Worm (Caenorhabditis elegans): Measurements from ENCODE around the gene Y32G9A.3.
A peak's percentile ranks its signal among the peaks of the same experiment; 100 is the strongest.

Gene Y32G9A.3

DNA sequence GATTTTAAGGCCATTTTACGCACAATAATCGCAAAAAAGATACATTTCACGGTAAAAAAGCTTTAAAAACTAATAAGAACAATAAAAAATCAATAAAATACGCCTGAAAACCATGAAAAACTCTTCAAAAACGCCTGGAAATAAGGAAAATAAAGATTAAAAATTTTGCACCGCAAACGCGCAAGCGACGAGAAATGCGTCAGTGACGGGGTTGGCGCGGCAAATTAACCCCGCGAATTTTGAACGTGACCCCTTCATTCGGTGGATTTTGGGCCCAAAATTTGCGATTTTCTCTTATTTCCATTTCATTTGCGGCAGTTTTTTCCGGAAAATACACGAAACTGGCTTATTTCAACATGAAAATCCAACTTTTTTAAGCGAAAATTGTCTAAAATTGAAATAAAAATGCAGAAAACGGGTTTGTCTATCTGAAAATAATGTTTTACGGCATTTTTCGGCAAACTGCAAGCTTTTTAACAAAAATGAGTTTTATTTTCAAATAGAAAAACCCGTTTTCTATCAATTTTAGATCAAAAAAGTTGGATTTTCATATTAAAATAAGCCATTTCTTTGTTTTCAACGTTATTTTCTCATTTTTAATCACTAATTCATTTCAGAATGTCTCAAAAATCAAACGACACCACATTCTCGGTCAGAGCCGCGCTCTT, 42.5 kb upstream of the Y32G9A.3 start, which contains the start of gene knl-3 (continued):
- TF ChIP-seq Y56A3A.18 (GFP tag; IDR thresholded peaks at IDR 0.05) (peak; percentile 92), tbx-9 (tag; optimal IDR thresholded peaks at IDR 0.05; ENCODE audit: borderline replicate concordance) (no peak), ceh-91 (GFP tag; IDR thresholded peaks at IDR 0.05) (peak; percentile 93), ztf-3 (GFP tag; optimal IDR thresholded peaks at IDR 0.05) (no peak), aptf-2 (GFP tag; conservative IDR thresholded peaks at IDR 0.05) (no peak), B0019.2 (GFP tag; conservative IDR thresholded peaks at IDR 0.05) (peak; percentile 79), lsy-27 (tag; optimal IDR thresholded peaks at IDR 0.05; ENCODE audit: borderline replicate concordance, insufficient read depth) (no peak), Y53F4B.3 (GFP tag; IDR thresholded peaks at IDR 0.05) (no peak), F57C9.4 (tag; optimal IDR thresholded peaks at IDR 0.05) (no peak), F23B12.7 (tag; optimal IDR thresholded peaks at IDR 0.05; ENCODE audit: insufficient read depth) (peak; percentile 96), efl-1 (GFP tag; optimal IDR thresholded peaks at IDR 0.05) (peak; percentile 96), unc-62 (GFP tag; optimal IDR thresholded peaks at IDR 0.05) (no peak), ceh-100 (GFP tag; IDR thresholded peaks at IDR 0.05) (peak; percentile 89), mel-28 (tag; optimal IDR thresholded peaks at IDR 0.05; ENCODE audit: borderline replicate concordance) (peak; percentile 35), fkh-3 (tag; optimal IDR thresholded peaks at IDR 0.05) (no peak), C06A6.2 (GFP tag; conservative IDR thresholded peaks at IDR 0.05) (peak; percentile 64), lir-1 (GFP tag; conservative IDR thresholded peaks at IDR 0.05) (peak; percentile 87), sdz-38 (tag; optimal IDR thresholded peaks at IDR 0.05) (no peak), egrh-3 (GFP tag; IDR thresholded peaks at IDR 0.05) (peak; percentile 42; the same call in 1 of the 2 replicates), C17E4.6 (GFP tag; IDR thresholded peaks at IDR 0.05) (peak; percentile 91), mes-4 (tag; optimal IDR thresholded peaks at IDR 0.05) (peak; percentile 7), F55B11.4 (tag; optimal IDR thresholded peaks at IDR 0.05; ENCODE audit: borderline replicate concordance, insufficient read depth) (no peak), attf-3 (GFP tag; conservative IDR thresholded peaks at IDR 0.05) (peak; percentile 73), B0336.3 (GFP tag; IDR thresholded peaks at IDR 0.05) (peak; percentile 97), ama-1 (optimal IDR thresholded peaks at IDR 0.05) (no peak), ama-1 (GFP tag; optimal IDR thresholded peaks at IDR 0.05) (no peak), F22D6.2 (tag; optimal IDR thresholded peaks at IDR 0.05) (no peak), D2030.7 (GFP tag; IDR thresholded peaks at IDR 0.05) (peak; percentile 95), lag-1 (GFP tag; IDR thresholded peaks at IDR 0.05) (no peak), Y53G8AR.9 (GFP tag; conservative IDR thresholded peaks at IDR 0.05) (peak; percentile 96), hmg-20 (GFP tag; IDR thresholded peaks at IDR 0.05) (peak; percentile 87), him-1 (tag; optimal IDR thresholded peaks at IDR 0.05) (peak; percentile 68), F57A8.1 (GFP tag; optimal IDR thresholded peaks at IDR 0.05) (no peak)

DNA sequence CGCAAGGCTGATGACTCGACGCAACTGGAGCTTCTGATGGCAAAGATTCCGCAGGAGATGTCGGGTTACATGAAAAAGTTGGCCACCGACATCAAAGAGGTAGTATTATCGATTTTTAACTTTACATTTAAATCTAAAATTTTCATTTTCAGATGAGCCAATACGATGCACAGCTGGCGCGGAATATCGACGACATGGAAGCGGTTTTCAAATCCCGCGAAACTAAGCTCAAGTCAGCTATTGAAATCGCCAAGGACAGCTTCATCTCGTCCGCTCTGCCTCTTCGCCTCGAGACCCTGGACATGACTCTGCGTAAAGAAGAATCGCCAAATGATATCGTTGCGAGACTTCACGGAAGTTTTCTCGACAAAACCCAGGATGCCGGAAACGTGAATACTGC, 41.5 kb upstream of the Y32G9A.3 start, which contains the start of gene T10B5.3:
Gene T10B5.3 (minus strand): TSS at position 101 of the 400 bp plus-strand sequence.
- no peak for TF ChIP-seq nhr-27 (tag; optimal IDR thresholded peaks at IDR 0.05)
- no peak for TF ChIP-seq mes-4 (tag; optimal IDR thresholded peaks at IDR 0.05)
- TF ChIP-seq B0035.1 (tag; optimal IDR thresholded peaks at IDR 0.05): no peak
- no peak for TF ChIP-seq dox-1 (GFP tag; IDR thresholded peaks at IDR 0.05)
- TF ChIP-seq cebp-1 (GFP tag; IDR thresholded peaks at IDR 0.05): no peak
- TF ChIP-seq cebp-1 (tag; optimal IDR thresholded peaks at IDR 0.05): no peak
- no peak for TF ChIP-seq let-526 (GFP tag; IDR thresholded peaks at IDR 0.05)
- no peak for TF ChIP-seq nfyb-1 (GFP tag; IDR thresholded peaks at IDR 0.05)
- TF ChIP-seq Y56A3A.18 (GFP tag; IDR thresholded peaks at IDR 0.05): no peak
- TF ChIP-seq rec-8 (tag; optimal IDR thresholded peaks at IDR 0.05): no peak
- no peak for TF ChIP-seq gei-17 (GFP tag; optimal IDR thresholded peaks at IDR 0.05)
- TF ChIP-seq athp-1 (tag; optimal IDR thresholded peaks at IDR 0.05): no peak
- TF ChIP-seq egrh-3 (GFP tag; IDR thresholded peaks at IDR 0.05): no peak
- TF ChIP-seq nhr-80 (tag; optimal IDR thresholded peaks at IDR 0.05): no peak
- TF ChIP-seq sea-2 (GFP tag; IDR thresholded peaks at IDR 0.05): no peak

All from whole organism, young adult.